Fruit fly (Drosophila melanogaster) whole organism, embryonic: Measurements from ENCODE around the gene Rtca.
A peak's percentile ranks its signal among the peaks of the same experiment; 100 is the strongest.

Experiments used
- CG11696 ChIP-seq: fragments of 200-800 bp; sonication (Bioruptor generic); IDR thresholded peaks from 2 replicates; pipeline ENCODE4 v1.3.6; 2022; ENCODE audit warnings: missing biosample characterization, missing genetic modification characterization
- CG13894 ChIP-seq: fragments of 200-800 bp; sonication (Bioruptor generic); optimal IDR thresholded peaks from 3 replicates; lab custom pipeline; 2018; ENCODE audit warnings: missing biosample characterization, mild to moderate bottlenecking, missing genetic modification characterization, moderate library complexity
- CG1529 ChIP-seq: fragments of 200-800 bp; sonication (Bioruptor generic); optimal IDR thresholded peaks from 3 replicates; lab custom pipeline; 2018; ENCODE audit warnings: missing biosample characterization, missing genetic modification characterization
- CG15601 ChIP-seq: fragments of 200-800 bp; sonication (Bioruptor generic); optimal IDR thresholded peaks from 3 replicates; lab custom pipeline; 2019; ENCODE audit warnings: missing biosample characterization, mild to moderate bottlenecking, missing genetic modification characterization, moderate library complexity
- CG16813 ChIP-seq: fragments of 200-800 bp; sonication (Bioruptor generic); IDR thresholded peaks from 3 replicates; pipeline ENCODE4 v1.3.6; 2022; ENCODE audit warnings: missing biosample characterization, missing genetic modification characterization; ENCODE audit not compliant: partially characterized antibody
- CG17912 ChIP-seq: fragments of 200-800 bp; sonication (Bioruptor generic); optimal IDR thresholded peaks from 2 replicates; lab custom pipeline; 2018; ENCODE audit warnings: missing biosample characterization, mild to moderate bottlenecking, missing genetic modification characterization
- CG18619 ChIP-seq: fragments of 200-800 bp; sonication (Bioruptor generic); optimal IDR thresholded peaks from 3 replicates; lab custom pipeline; 2017; ENCODE audit warnings: missing biosample characterization, mild to moderate bottlenecking, missing genetic modification characterization
- CG33557 ChIP-seq: fragments of 200-800 bp; sonication (Bioruptor generic); optimal IDR thresholded peaks from 2 replicates; lab custom pipeline; 2019; ENCODE audit warnings: missing biosample characterization, mild to moderate bottlenecking, missing genetic modification characterization, moderate library complexity
- CG34422 ChIP-seq: fragments of 200-800 bp; sonication (Bioruptor generic); IDR thresholded peaks from 3 replicates; pipeline ENCODE4 v1.3.6; 2022; ENCODE audit warnings: missing biosample characterization, missing genetic modification characterization
- CG3995 ChIP-seq: fragments of 200-800 bp; sonication (Bioruptor generic); optimal IDR thresholded peaks from 3 replicates; lab custom pipeline; 2016; ENCODE audit warnings: missing biosample characterization, missing genetic modification characterization
- CG4360 ChIP-seq: fragments of 200-800 bp; sonication (Bioruptor generic); IDR thresholded peaks from 2 replicates; pipeline ENCODE4 v1.3.6; 2022; ENCODE audit warnings: missing biosample characterization, missing genetic modification characterization
- CG5245 ChIP-seq: fragments of 200-800 bp; sonication (Bioruptor generic); optimal IDR thresholded peaks from 3 replicates; lab custom pipeline; 2016; ENCODE audit warnings: missing biosample characterization, missing genetic modification characterization
- CG7357 ChIP-seq: fragments of 200-800 bp; sonication (Bioruptor generic); IDR thresholded peaks from 3 replicates; pipeline ENCODE4 v1.3.6; 2022; ENCODE audit warnings: missing biosample characterization, missing genetic modification characterization
- CG8388 ChIP-seq: fragments of 200-800 bp; sonication (Bioruptor generic); optimal IDR thresholded peaks from 2 replicates; lab custom pipeline; 2019; ENCODE audit warnings: missing biosample characterization, mild to moderate bottlenecking, missing genetic modification characterization, moderate library complexity
- Dfd ChIP-seq, 2 experiments: fragments of >200 bp; optimal IDR thresholded peaks; 2 replicates each; lab custom pipeline; 2017; ENCODE audit warnings: missing biosample characterization in 2 of 2, missing genetic modification characterization in 2 of 2
- H15 ChIP-seq: fragments of 200-800 bp; sonication (Bioruptor generic); IDR thresholded peaks from 3 replicates; pipeline ENCODE4 v1.3.6; 2022; ENCODE audit warnings: missing biosample characterization, missing genetic modification characterization
- HLH54F ChIP-seq: fragments of 200-800 bp; sonication (Bioruptor generic); optimal IDR thresholded peaks from 3 replicates; lab custom pipeline; 2016; ENCODE audit warnings: missing biosample characterization, missing genetic modification characterization
- Hey ChIP-seq: fragments of 200-800 bp; sonication (Bioruptor generic); optimal IDR thresholded peaks from 3 replicates; lab custom pipeline; 2018; ENCODE audit warnings: missing biosample characterization, mild to moderate bottlenecking, missing genetic modification characterization
- HmgZ ChIP-seq: fragments of 200-800 bp; sonication (Bioruptor generic); optimal IDR thresholded peaks from 2 replicates; lab custom pipeline; 2018; ENCODE audit warnings: missing biosample characterization, mild to moderate bottlenecking, missing genetic modification characterization
- NC2β ChIP-seq: fragments of 200-800 bp; sonication (Bioruptor generic); optimal IDR thresholded peaks from 2 replicates; lab custom pipeline; 2016; ENCODE audit warnings: missing biosample characterization, missing genetic modification characterization
- Pdp1 ChIP-seq, 2 experiments: fragments of 200-800 bp; sonication (Bioruptor generic); optimal IDR thresholded peaks; 3 replicates each; lab custom pipeline; 2016; ENCODE audit warnings: missing biosample characterization in 2 of 2, missing genetic modification characterization in 2 of 2, mild to moderate bottlenecking in 1 of 2, moderate library complexity in 1 of 2
- Ptx1 ChIP-seq: fragments of 200-800 bp; sonication (Bioruptor generic); IDR thresholded peaks from 2 replicates; pipeline ENCODE4 v1.3.6; 2022; ENCODE audit warnings: missing biosample characterization, missing genetic modification characterization
- Stat92E ChIP-seq, 3 experiments: fragments of >200 bp in 2 of 3; fragments of 200-800 bp in 1 of 3; sonication (Bioruptor generic) in 1 of 3; optimal IDR thresholded peaks; 2 replicates each; lab custom pipeline; 2017 to 2019; ENCODE audit warnings: missing biosample characterization in 3 of 3, missing genetic modification characterization in 3 of 3, mild to moderate bottlenecking in 1 of 3, moderate library complexity in 1 of 3
- Tbp ChIP-seq: fragments of >200 bp; optimal IDR thresholded peaks from 2 replicates; lab custom pipeline; 2018; ENCODE audit warnings: missing biosample characterization, missing genetic modification characterization
- Usf ChIP-seq: fragments of 200-800 bp; sonication (Bioruptor generic); optimal IDR thresholded peaks from 2 replicates; lab custom pipeline; 2017; ENCODE audit warnings: missing genotype, missing biosample characterization, missing genetic modification characterization
- al ChIP-seq: fragments of 200-800 bp; sonication (Bioruptor generic); IDR thresholded peaks from 2 replicates; pipeline ENCODE4 v1.3.6; 2022; ENCODE audit warnings: missing biosample characterization, missing genetic modification characterization
- cato ChIP-seq: fragments of 200-800 bp; sonication (Bioruptor generic); optimal IDR thresholded peaks from 2 replicates; lab custom pipeline; 2016; ENCODE audit warnings: missing biosample characterization, missing genetic modification characterization, borderline replicate concordance
- dpn ChIP-seq, 2 experiments: fragments of 200-800 bp; sonication (Bioruptor generic); optimal IDR thresholded peaks; 3 replicates each; lab custom pipeline; 2016; ENCODE audit warnings: missing biosample characterization in 2 of 2, missing genetic modification characterization in 2 of 2
- ems ChIP-seq: fragments of 200-800 bp; sonication (Bioruptor generic); optimal IDR thresholded peaks from 3 replicates; lab custom pipeline; 2016; ENCODE audit warnings: missing biosample characterization, missing genetic modification characterization
- exex ChIP-seq: fragments of 200-800 bp; sonication (Bioruptor generic); optimal IDR thresholded peaks from 4 replicates; lab custom pipeline; 2018; ENCODE audit warnings: missing biosample characterization, mild to moderate bottlenecking, missing genetic modification characterization, moderate library complexity
- gfzf ChIP-seq: fragments of 200-800 bp; sonication (Bioruptor generic); optimal IDR thresholded peaks from 2 replicates; lab custom pipeline; 2016; ENCODE audit warnings: missing biosample characterization, mild to moderate bottlenecking, missing genetic modification characterization, moderate library complexity
- grau ChIP-seq: fragments of 200-800 bp; optimal IDR thresholded peaks from 3 replicates; lab custom pipeline; 2019; ENCODE audit warnings: missing biosample characterization, mild to moderate bottlenecking, missing genetic modification characterization, moderate library complexity
- hkb ChIP-seq, 2 experiments: fragments of 200-800 bp in 1 of 2; fragments of >200 bp in 1 of 2; sonication (Bioruptor generic) in 1 of 2; IDR thresholded peaks in 1 of 2; optimal IDR thresholded peaks in 1 of 2; 2 replicates each; pipeline versions ENCODE4 v1.3.6 to Lab custom; 2017 to 2022; ENCODE audit warnings: missing biosample characterization in 1 of 2, missing genetic modification characterization in 1 of 2
- insv ChIP-seq, 2 experiments: fragments of 200-800 bp; sonication (Bioruptor generic); optimal IDR thresholded peaks; 3 replicates each; lab custom pipeline; 2016 to 2018; ENCODE audit warnings: missing biosample characterization in 2 of 2, missing genetic modification characterization in 2 of 2
- kah ChIP-seq: fragments of 200-800 bp; sonication (Bioruptor generic); optimal IDR thresholded peaks from 2 replicates; lab custom pipeline; 2018; ENCODE audit warnings: missing biosample characterization, mild to moderate bottlenecking, missing genetic modification characterization
- maf-S ChIP-seq: fragments of 200-800 bp; sonication (Bioruptor generic); optimal IDR thresholded peaks from 2 replicates; lab custom pipeline; 2016; ENCODE audit warnings: missing biosample characterization, missing genetic modification characterization
- nom ChIP-seq: fragments of 200-800 bp; sonication (Bioruptor generic); optimal IDR thresholded peaks from 2 replicates; lab custom pipeline; 2017; ENCODE audit warnings: missing biosample characterization, missing genetic modification characterization, mild to moderate bottlenecking, moderate library complexity, missing genetic modification reagents
- otp ChIP-seq: fragments of 200-800 bp; sonication (Bioruptor generic); IDR thresholded peaks from 3 replicates; pipeline ENCODE4, ENCODE4 v1.3.6; 2022; ENCODE audit warnings: missing biosample characterization, missing genetic modification characterization
- psq ChIP-seq: fragments of 200-800 bp; sonication (Bioruptor generic); optimal IDR thresholded peaks from 2 replicates; lab custom pipeline; 2017; ENCODE audit warnings: missing biosample characterization, missing genetic modification characterization
- pzg ChIP-seq: fragments of 200-800 bp; sonication (Bioruptor generic); optimal IDR thresholded peaks from 3 replicates; lab custom pipeline; 2018; ENCODE audit warnings: missing biosample characterization, mild to moderate bottlenecking, missing genetic modification characterization, moderate library complexity
- ranshi ChIP-seq: fragments of 200-800 bp; sonication (Bioruptor generic); IDR thresholded peaks from 2 replicates; pipeline ENCODE4 v1.3.6; 2022; ENCODE audit warnings: missing biosample characterization, missing genetic modification characterization
- ro ChIP-seq: fragments of 200-800 bp; sonication (Bioruptor generic); IDR thresholded peaks from 2 replicates; pipeline ENCODE4 v1.3.6; 2022; ENCODE audit warnings: missing biosample characterization, missing genetic modification characterization
- salm ChIP-seq: fragments of 200-800 bp; sonication (Bioruptor generic); optimal IDR thresholded peaks from 2 replicates; lab custom pipeline; 2018; ENCODE audit warnings: missing biosample characterization, mild to moderate bottlenecking, missing genetic modification characterization
- shn ChIP-seq: fragments of 200-800 bp; sonication (Bioruptor generic); optimal IDR thresholded peaks from 3 replicates; lab custom pipeline; 2016; ENCODE audit warnings: missing biosample characterization, missing genetic modification characterization
- ssp ChIP-seq: fragments of 200-800 bp; sonication (Bioruptor generic); IDR thresholded peaks from 2 replicates; pipeline ENCODE4 v1.3.6; 2022; ENCODE audit warnings: missing biosample characterization, missing genetic modification characterization
- twi ChIP-seq: fragments of 200-800 bp; optimal IDR thresholded peaks from 2 replicates; lab custom pipeline; 2019; ENCODE audit warnings: missing biosample characterization, mild to moderate bottlenecking, missing genetic modification characterization, moderate library complexity
- wdn ChIP-seq: fragments of 200-800 bp; sonication (Bioruptor generic); IDR thresholded peaks from 2 replicates; pipeline ENCODE4 v1.3.6; 2022; ENCODE audit warnings: missing biosample characterization, missing genetic modification characterization
- yki ChIP-seq: fragments of >200 bp; optimal IDR thresholded peaks from 3 replicates; lab custom pipeline; 2018
- zf30C ChIP-seq: fragments of 200-800 bp; sonication (Bioruptor generic); optimal IDR thresholded peaks from 3 replicates; lab custom pipeline; 2018; ENCODE audit warnings: missing biosample characterization, mild to moderate bottlenecking, missing genetic modification characterization

Gene Rtca

dm6 chrX:2050070-2050899, 21.9 kb upstream of the Rtca start, which contains the start of gene moody (continued):
- peak; percentile 45 for TF ChIP-seq pzg (GFP tag; lab: Kevin White, UChicago)
- TF ChIP-seq maf-S (GFP tag; lab: Kevin White, UChicago): peak; percentile 97
- TF ChIP-seq Dfd (GFP tag; optimal IDR thresholded peaks at IDR 0.05; lab: Kevin White, UChicago): no peak
- peak; percentile 98 for TF ChIP-seq H15
- no peak for TF ChIP-seq yki (lab: Kevin White, UChicago)
- TF ChIP-seq CG33557: peak; percentile 86
- peak; percentile 92 for TF ChIP-seq CG11696 (GFP tag; lab: Robert Waterston, UW)
- peak in 1 of 3 experiments; percentile 85 for TF ChIP-seq Stat92E (GFP tag; optimal IDR thresholded peaks at IDR 0.05; lab: Kevin White, UChicago)
- TF ChIP-seq HLH54F: peak; percentile 98
- peak; percentile 98 for TF ChIP-seq Ptx1
- peak; percentile 90 for TF ChIP-seq kah (GFP tag; lab: Kevin White, UChicago)
- peak; percentile 99 for TF ChIP-seq HmgZ (tag; lab: Kevin White, UChicago)
- TF ChIP-seq al (GFP tag; lab: Robert Waterston, UW): peak; percentile 98
- TF ChIP-seq twi (tag; lab: Kevin White, UChicago): peak; percentile 88
- TF ChIP-seq CG4360 (GFP tag; lab: Robert Waterston, UW): peak; percentile 79
- peak; percentile 93 for TF ChIP-seq CG15601 (tag; lab: Kevin White, UChicago)
- TF ChIP-seq ssp (GFP tag; lab: Robert Waterston, UW): peak; percentile 92
- peak; percentile 96 for TF ChIP-seq Hey (tag; lab: Kevin White, UChicago)
- peak; percentile 97 for TF ChIP-seq CG13894 (tag; lab: Kevin White, UChicago)
- TF ChIP-seq otp: peak; percentile 99
- TF ChIP-seq CG16813 (GFP tag; lab: Robert Waterston, UW): no peak
- peak; percentile 91 for TF ChIP-seq salm
- peak; percentile 95 for TF ChIP-seq NC2β (GFP tag; lab: Kevin White, UChicago)
- peak; percentile 98 for TF ChIP-seq shn (GFP tag; lab: Kevin White, UChicago)
- peak; percentile 89 for TF ChIP-seq psq (GFP tag; lab: Kevin White, UChicago)
- peak; percentile 93 for TF ChIP-seq CG1529 (GFP tag; lab: Kevin White, UChicago)
- TF ChIP-seq CG18619: peak; percentile 97
- peak; percentile 94 for TF ChIP-seq nom (GFP tag; lab: Kevin White, UChicago)
- peak; percentile 96 for TF ChIP-seq CG17912 (GFP tag; lab: Kevin White, UChicago)
- peak; percentile 98 for TF ChIP-seq CG34422 (GFP tag; lab: Robert Waterston, UW)
- TF ChIP-seq hkb (optimal IDR thresholded peaks at IDR 0.05; lab: Kevin White, UChicago): no peak
- TF ChIP-seq hkb (GFP tag; IDR thresholded peaks at IDR 0.05; lab: Robert Waterston, UW): peak; percentile 98
- peak; percentile 95 for TF ChIP-seq grau (tag; lab: Kevin White, UChicago)
- TF ChIP-seq Tbp (GFP tag; lab: Kevin White, UChicago): no peak
- peak; percentile 98 to 99 for TF ChIP-seq dpn (GFP tag; optimal IDR thresholded peaks at IDR 0.05; lab: Kevin White, UChicago)
- TF ChIP-seq insv (GFP tag; optimal IDR thresholded peaks at IDR 0.05; lab: Kevin White, UChicago): peak in 1 of 2 experiments; percentile 82
- TF ChIP-seq CG3995 (GFP tag; lab: Kevin White, UChicago): peak; percentile 81
- TF ChIP-seq gfzf (GFP tag; lab: Kevin White, UChicago): peak; percentile 24
- peak; percentile 87 for TF ChIP-seq CG7357
- peak; percentile 92 for TF ChIP-seq cato (GFP tag; lab: Kevin White, UChicago)
- peak; percentile 99 for TF ChIP-seq wdn
- TF ChIP-seq CG8388 (GFP tag; lab: Kevin White, UChicago): peak; percentile 86
- peak; percentile 98 for TF ChIP-seq ranshi (GFP tag; lab: Robert Waterston, UW)
- TF ChIP-seq exex (tag; lab: Kevin White, UChicago): peak; percentile 85
- TF ChIP-seq Pdp1 (GFP tag; optimal IDR thresholded peaks at IDR 0.05; lab: Kevin White, UChicago): peak; percentile 95 to 98
- TF ChIP-seq zf30C (GFP tag; lab: Kevin White, UChicago): peak; percentile 95
- TF ChIP-seq ro: peak; percentile 95
- peak; percentile 98 for TF ChIP-seq ems
- peak; percentile 96 for TF ChIP-seq Usf
- peak; percentile 97 for TF ChIP-seq CG5245 (GFP tag; lab: Kevin White, UChicago)
